Worm (Caenorhabditis elegans) whole organism, L4 larva: ENCODE results near the gene C10E2.2.

Source experiments
- F37D6.2 ChIP-seq: sonication (generic microtip); optimal IDR thresholded peaks from 2 replicates; lab custom pipeline; 2016; ENCODE audit warnings: mild to moderate bottlenecking, missing genetic modification characterization, missing compliant biosample characterization
- F49E8.2 ChIP-seq: sonication (generic microtip); optimal IDR thresholded peaks from 2 replicates; lab custom pipeline; 2016; ENCODE audit warnings: missing compliant biosample characterization, mild to moderate bottlenecking, missing genetic modification characterization, borderline replicate concordance
- Y5F2A.4 ChIP-seq: fragments of 200-800 bp; sonication (Bioruptor generic); optimal IDR thresholded peaks from 2 replicates; lab custom pipeline; 2018; ENCODE audit warnings: mild to moderate bottlenecking, missing genetic modification characterization, missing compliant biosample characterization
- aha-1 ChIP-seq: fragments of 150-350 bp; peaks from one replicate; lab custom pipeline; 2014; ENCODE audit warnings: missing biosample characterization, missing genetic modification characterization
- aly-2 ChIP-seq: sonication (generic microtip); optimal IDR thresholded peaks from 2 replicates; lab custom pipeline; 2018; ENCODE audit warnings: missing biosample characterization, missing genetic modification characterization
- ceh-20 ChIP-seq: fragments of 200-800 bp; sonication (Bioruptor generic); IDR thresholded peaks from 2 replicates; pipeline ENCODE4 v1.3.6; 2022; ENCODE audit warnings: missing genetic modification reagents, missing genetic modification characterization, missing compliant biosample characterization
- ceh-28 ChIP-seq: fragments of 150-350 bp; optimal IDR thresholded peaks from 2 replicates; lab custom pipeline; 2014; ENCODE audit warnings: missing biosample characterization, missing genetic modification reagents, missing genetic modification characterization
- cey-2 ChIP-seq: sonication (generic microtip); optimal IDR thresholded peaks from 3 replicates; lab custom pipeline; 2017; ENCODE audit warnings: missing genetic modification characterization, mild to moderate bottlenecking, missing compliant biosample characterization, antibody characterized with exemption, borderline replicate concordance; ENCODE audit not compliant: insufficient read depth
- daf-12 ChIP-seq: fragments of 150-350 bp; optimal IDR thresholded peaks from 2 replicates; lab custom pipeline; 2014; ENCODE audit warnings: missing biosample characterization, missing genetic modification reagents, missing genetic modification characterization
- daf-16 ChIP-seq, 3 experiments: sonication (generic microtip); optimal IDR thresholded peaks; 2 replicates each; lab custom pipeline; 2016 to 2017; ENCODE audit warnings: missing genetic modification characterization in 3 of 3, missing genetic modification reagents in 3 of 3, mild to moderate bottlenecking in 2 of 3, missing compliant biosample characterization in 2 of 3, missing biosample characterization in 1 of 3, moderate library complexity in 1 of 3
- dmd-6 ChIP-seq: fragments of 200-800 bp; sonication (Bioruptor generic); IDR thresholded peaks from 2 replicates; pipeline ENCODE4 v1.3.6; 2022; ENCODE audit warnings: missing genetic modification reagents, missing genetic modification characterization, missing compliant biosample characterization
- dve-1 ChIP-seq: sonication (generic microtip); optimal IDR thresholded peaks from 2 replicates; lab custom pipeline; 2017; ENCODE audit warnings: antibody characterized with exemption, mild to moderate bottlenecking, missing genetic modification characterization, missing compliant biosample characterization; ENCODE audit not compliant: insufficient read depth
- fkh-10 ChIP-seq: fragments of 150-350 bp; optimal IDR thresholded peaks from 2 replicates; lab custom pipeline; 2014; ENCODE audit warnings: missing biosample characterization, missing genetic modification reagents, missing genetic modification characterization
- hlh-11 ChIP-seq: fragments of 200-800 bp; sonication (Bioruptor generic); optimal IDR thresholded peaks from 2 replicates; lab custom pipeline; 2018; ENCODE audit warnings: mild to moderate bottlenecking, missing genetic modification characterization, missing compliant biosample characterization
- jun-1 ChIP-seq: fragments of 150-350 bp; optimal IDR thresholded peaks from 2 replicates; lab custom pipeline; 2014; ENCODE audit warnings: missing biosample characterization, missing genetic modification reagents, missing genetic modification characterization
- lin-1 ChIP-seq: fragments of 200-800 bp; sonication (Bioruptor generic); IDR thresholded peaks from 2 replicates; pipeline ENCODE4 v1.3.6; 2022; ENCODE audit warnings: missing genetic modification reagents, missing genetic modification characterization, missing compliant biosample characterization
- lsy-2 ChIP-seq, 2 experiments: fragments of 150-350 bp in 1 of 2; sonication (generic microtip) in 1 of 2; optimal IDR thresholded peaks; 2 replicates each; lab custom pipeline; 2014 to 2017; ENCODE audit warnings: missing biosample characterization in 2 of 2, missing genetic modification characterization in 2 of 2
- madf-5 ChIP-seq, 2 experiments: fragments of 200-800 bp; sonication (Bioruptor generic); IDR thresholded peaks; 2 replicates each; pipeline ENCODE4 v1.3.6; 2022; ENCODE audit warnings: missing compliant biosample characterization in 2 of 2, missing genetic modification characterization in 2 of 2
- mdl-1 ChIP-seq, 2 experiments: fragments of 150-350 bp in 1 of 2; sonication (generic microtip) in 1 of 2; optimal IDR thresholded peaks; 2 replicates each; lab custom pipeline; 2014 to 2017; ENCODE audit warnings: missing biosample characterization in 2 of 2, missing genetic modification characterization in 2 of 2
- nhr-10 ChIP-seq: fragments of 150-350 bp; optimal IDR thresholded peaks from 2 replicates; lab custom pipeline; 2014; ENCODE audit warnings: missing biosample characterization, missing genetic modification characterization
- nhr-11 ChIP-seq: fragments of 150-350 bp; optimal IDR thresholded peaks from 2 replicates; lab custom pipeline; 2014; ENCODE audit warnings: missing biosample characterization, missing genetic modification characterization
- nhr-25 ChIP-seq: sonication (generic microtip); optimal IDR thresholded peaks from 2 replicates; lab custom pipeline; 2017; ENCODE audit warnings: missing genetic modification characterization, mild to moderate bottlenecking, missing compliant biosample characterization, antibody characterized with exemption, moderate library complexity, borderline replicate concordance; ENCODE audit not compliant: insufficient read depth
- nhr-41 ChIP-seq: fragments of 200-800 bp; sonication (Bioruptor generic); IDR thresholded peaks from 2 replicates; pipeline ENCODE4 v1.3.6; 2022; ENCODE audit warnings: missing genetic modification reagents, missing genetic modification characterization, missing compliant biosample characterization
- nhr-42 ChIP-seq: fragments of 200-800 bp; sonication (Bioruptor generic); IDR thresholded peaks from 2 replicates; pipeline ENCODE4 v1.3.6; 2022; ENCODE audit warnings: missing genetic modification characterization, missing compliant biosample characterization
- nhr-6 ChIP-seq: fragments of 150-350 bp; optimal IDR thresholded peaks from 2 replicates; lab custom pipeline; 2014; ENCODE audit warnings: missing biosample characterization, missing genetic modification characterization
- pha-4 ChIP-seq, 2 experiments: fragments of 150-350 bp in 1 of 2; fragments of 200-800 bp in 1 of 2; sonication (Bioruptor generic) in 1 of 2; IDR thresholded peaks in 1 of 2; optimal IDR thresholded peaks in 1 of 2; 2 replicates each; pipeline versions ENCODE4 v1.3.6 to Lab custom; 2014 to 2022; ENCODE audit warnings: missing genetic modification characterization in 2 of 2, missing genetic modification reagents in 2 of 2, missing biosample characterization in 1 of 2, missing compliant biosample characterization in 1 of 2
- php-3 ChIP-seq: fragments of 200-800 bp; sonication (Bioruptor generic); IDR thresholded peaks from 2 replicates; pipeline ENCODE4 v1.3.6; 2022; ENCODE audit warnings: missing genetic modification reagents, missing genetic modification characterization, missing compliant biosample characterization
- sdz-12 ChIP-seq: fragments of 200-800 bp; sonication (Bioruptor generic); optimal IDR thresholded peaks from 2 replicates; lab custom pipeline; 2018; ENCODE audit warnings: mild to moderate bottlenecking, missing genetic modification characterization, missing compliant biosample characterization
- set-16 ChIP-seq: fragments of 200-800 bp; sonication (Bioruptor generic); IDR thresholded peaks from 2 replicates; pipeline ENCODE4 v1.3.6; 2022; ENCODE audit warnings: missing genetic modification reagents, missing genetic modification characterization, missing compliant biosample characterization
- spr-1 ChIP-seq: sonication (generic microtip); optimal IDR thresholded peaks from 2 replicates; lab custom pipeline; 2016; ENCODE audit warnings: mild to moderate bottlenecking, missing genetic modification characterization, missing compliant biosample characterization
- tra-1 ChIP-seq: fragments of 200-800 bp; sonication (Bioruptor generic); IDR thresholded peaks from 2 replicates; pipeline ENCODE4 v1.3.6; 2022; ENCODE audit warnings: missing genetic modification reagents, missing genetic modification characterization, missing compliant biosample characterization
- unc-62 ChIP-seq, 3 experiments: fragments of 150-350 bp in 1 of 3; sonication (generic microtip); optimal IDR thresholded peaks in 2 of 3; peaks in 1 of 3; 1 replicate in 1 of 3; 2 replicates in 2 of 3; lab custom pipeline; 2014 to 2017; ENCODE audit warnings: missing biosample characterization in 3 of 3, missing genetic modification characterization in 3 of 3, missing genetic modification reagents in 3 of 3, missing genotype in 1 of 3
- vab-7 ChIP-seq: fragments of 200-800 bp; sonication (Bioruptor generic); IDR thresholded peaks from 2 replicates; pipeline ENCODE4 v1.3.6; 2022; ENCODE audit warnings: missing genetic modification reagents, missing genetic modification characterization, missing compliant biosample characterization
- zag-1 ChIP-seq: fragments of 150-350 bp; optimal IDR thresholded peaks from 2 replicates; lab custom pipeline; 2014; ENCODE audit warnings: missing biosample characterization, missing genetic modification characterization
- zfp-2 ChIP-seq: sonication (generic microtip); optimal IDR thresholded peaks from 2 replicates; lab custom pipeline; 2016; ENCODE audit warnings: mild to moderate bottlenecking, missing genetic modification characterization, missing compliant biosample characterization
- ztf-11 ChIP-seq: fragments of 150-350 bp; optimal IDR thresholded peaks from 2 replicates; lab custom pipeline; 2014; ENCODE audit warnings: missing biosample characterization, missing genetic modification characterization

Gene C10E2.2

ce11 chrX:16775335-16775835 lies 30.3 kb downstream of the C10E2.2 start (continued):
- TF ChIP-seq dmd-6 (GFP tag; lab: Robert Waterston, UW): peak; percentile 92
- no peak for TF ChIP-seq set-16 (GFP tag; lab: Robert Waterston, UW)
- no peak for TF ChIP-seq fkh-10 (GFP tag; lab: Kevin White, UChicago)
- TF ChIP-seq vab-7 (GFP tag; lab: Robert Waterston, UW): no peak
- no peak for TF ChIP-seq ztf-11 (tag; lab: Kevin White, UChicago)
- no peak for TF ChIP-seq nhr-6 (tag; lab: Kevin White, UChicago)
- TF ChIP-seq zfp-2: no peak
- TF ChIP-seq pha-4 (GFP tag; IDR thresholded peaks at IDR 0.05; lab: Robert Waterston, UW): no peak
- TF ChIP-seq pha-4 (tag; optimal IDR thresholded peaks at IDR 0.05; lab: Kevin White, UChicago): no peak
- no peak for TF ChIP-seq cey-2
- no peak for TF ChIP-seq spr-1 (tag; lab: Kevin White, UChicago)
- TF ChIP-seq sdz-12 (GFP tag; lab: Kevin White, UChicago): no peak
- no peak for TF ChIP-seq daf-16 (GFP tag; optimal IDR thresholded peaks at IDR 0.05; lab: Kevin White, UChicago)
- peak; percentile 20 for TF ChIP-seq daf-16 (tag; optimal IDR thresholded peaks at IDR 0.05; lab: Kevin White, UChicago)
- TF ChIP-seq zag-1 (tag; lab: Kevin White, UChicago): no peak
- peak; percentile 21 to 78 for TF ChIP-seq mdl-1 (tag; optimal IDR thresholded peaks at IDR 0.05; lab: Kevin White, UChicago)
- no peak for TF ChIP-seq aly-2 (tag; lab: Kevin White, UChicago)
- TF ChIP-seq, all 104 proteins: peak for 16

ce11 chrX:16782797-16783259 lies 37.8 kb downstream of the C10E2.2 start, which contains the start of gene T01C8.3:
Gene T01C8.3 (minus strand): TSS chrX:16783209.
- TF ChIP-seq jun-1 (tag; lab: Kevin White, UChicago) (no peak), madf-5 (GFP tag; IDR thresholded peaks at IDR 0.05; lab: Robert Waterston, UW) (no peak), nhr-10 (tag; lab: Kevin White, UChicago) (no peak), aha-1 (tag; lab: Kevin White, UChicago) (peak; percentile 44), F49E8.2 (tag; lab: Kevin White, UChicago) (no peak), Y5F2A.4 (GFP tag; lab: Kevin White, UChicago) (no peak), unc-62 (GFP tag; optimal IDR thresholded peaks at IDR 0.05 in 1 of 2; lab: Kevin White, UChicago) (peak in 1 of 2 experiments; percentile 86), unc-62 (tag; optimal IDR thresholded peaks at IDR 0.05; lab: Kevin White, UChicago) (no peak), F37D6.2 (tag; lab: Kevin White, UChicago) (no peak), nhr-42 (GFP tag; lab: Robert Waterston, UW) (no peak), tra-1 (GFP tag; lab: Robert Waterston, UW) (peak; percentile 89), hlh-11 (peak; percentile 8), dmd-6 (GFP tag; lab: Robert Waterston, UW) (peak; percentile 89), lin-1 (GFP tag; lab: Robert Waterston, UW) (0 out of 2 replicates have a peak, but pooled peaks have one; percentile 35), zfp-2 (no peak), nhr-41 (GFP tag; lab: Robert Waterston, UW) (no peak), lsy-2 (tag; optimal IDR thresholded peaks at IDR 0.05; lab: Kevin White, UChicago) (no peak), nhr-11 (tag; lab: Kevin White, UChicago) (no peak), dve-1 (tag; lab: Kevin White, UChicago) (peak; percentile 18), php-3 (0 out of 2 replicates have a peak, but pooled peaks have one; percentile 18), daf-12 (tag; lab: Kevin White, UChicago) (no peak), nhr-25 (tag; lab: Kevin White, UChicago) (no peak), ceh-28 (tag; lab: Kevin White, UChicago) (no peak), ceh-20 (GFP tag; lab: Robert Waterston, UW) (peak; percentile 31; the same call in 1 of the 2 replicates)
- TF ChIP-seq, all 104 proteins: peak for 9
